Fruit fly (Drosophila melanogaster) whole organism, embryonic: ENCODE results near the gene Ada1-2.

Experiments used
- ATbp ChIP-seq: fragments of 200-800 bp; sonication (Bioruptor generic); optimal IDR thresholded peaks from 2 replicates; lab custom pipeline; 2017; ENCODE audit warnings: missing biosample characterization, mild to moderate bottlenecking, missing genetic modification characterization, missing genetic modification reagents
- Antp ChIP-seq: fragments of 200-800 bp; sonication (Bioruptor generic); optimal IDR thresholded peaks from 3 replicates; lab custom pipeline; 2016; ENCODE audit warnings: missing biosample characterization, missing genetic modification characterization
- Atf-2 ChIP-seq: fragments of 200-800 bp; sonication (Bioruptor generic); optimal IDR thresholded peaks from 2 replicates; lab custom pipeline; 2016; ENCODE audit warnings: missing biosample characterization, missing genetic modification characterization
- Atf3 ChIP-seq: fragments of 200-800 bp; sonication (Bioruptor generic); optimal IDR thresholded peaks from 3 replicates; lab custom pipeline; 2016; ENCODE audit warnings: missing biosample characterization, missing genetic modification characterization
- Bgb ChIP-seq: fragments of 200-800 bp; sonication (Bioruptor generic); IDR thresholded peaks from 2 replicates; pipeline ENCODE4 v1.3.6; 2022; ENCODE audit warnings: missing biosample characterization, missing genetic modification characterization; ENCODE audit not compliant: partially characterized antibody
- Bteb2 ChIP-seq: fragments of 200-800 bp; sonication (Bioruptor generic); optimal IDR thresholded peaks from 2 replicates; lab custom pipeline; 2016; ENCODE audit warnings: missing biosample characterization, missing genetic modification characterization
- CG10267 ChIP-seq: fragments of 200-800 bp; sonication (Bioruptor generic); optimal IDR thresholded peaks from 2 replicates; lab custom pipeline; 2018; ENCODE audit warnings: missing biosample characterization, mild to moderate bottlenecking, missing genetic modification characterization, moderate library complexity
- CG10543 ChIP-seq: fragments of 200-800 bp; sonication (Bioruptor generic); optimal IDR thresholded peaks from 3 replicates; lab custom pipeline; 2017; ENCODE audit warnings: missing biosample characterization, mild to moderate bottlenecking, missing genetic modification characterization, moderate library complexity
- CG12391 ChIP-seq: fragments of 200-800 bp; sonication (Bioruptor generic); optimal IDR thresholded peaks from 3 replicates; lab custom pipeline; 2018; ENCODE audit warnings: missing biosample characterization, mild to moderate bottlenecking, missing genetic modification characterization, moderate library complexity
- CG12744 ChIP-seq: fragments of 200-800 bp; sonication (Bioruptor generic); optimal IDR thresholded peaks from 2 replicates; lab custom pipeline; 2016; ENCODE audit warnings: missing biosample characterization, missing genetic modification characterization
- CG14965 ChIP-seq: fragments of 200-800 bp; sonication (Bioruptor generic); optimal IDR thresholded peaks from 2 replicates; lab custom pipeline; 2016; ENCODE audit warnings: missing biosample characterization, missing genetic modification characterization, borderline replicate concordance
- CG15514 ChIP-seq: fragments of 200-800 bp; sonication (Bioruptor generic); optimal IDR thresholded peaks from 3 replicates; lab custom pipeline; 2017; ENCODE audit warnings: missing biosample characterization, missing genetic modification characterization, mild to moderate bottlenecking, moderate library complexity, missing genetic modification reagents
- CG18011 ChIP-seq: fragments of 200-800 bp; sonication (Bioruptor generic); optimal IDR thresholded peaks from 2 replicates; lab custom pipeline; 2017; ENCODE audit warnings: missing biosample characterization, missing genetic modification characterization, mild to moderate bottlenecking, moderate library complexity, missing genotype
- CG18619 ChIP-seq: fragments of 200-800 bp; sonication (Bioruptor generic); optimal IDR thresholded peaks from 3 replicates; lab custom pipeline; 2017; ENCODE audit warnings: missing biosample characterization, mild to moderate bottlenecking, missing genetic modification characterization
- CG31365 ChIP-seq: fragments of 200-800 bp; sonication (Bioruptor generic); optimal IDR thresholded peaks from 2 replicates; lab custom pipeline; 2018; ENCODE audit warnings: missing biosample characterization, mild to moderate bottlenecking, missing genetic modification characterization
- CG3281 ChIP-seq: fragments of 200-800 bp; sonication (Bioruptor generic); optimal IDR thresholded peaks from 3 replicates; lab custom pipeline; 2017; ENCODE audit warnings: missing biosample characterization, mild to moderate bottlenecking, missing genetic modification characterization
- CG4360 ChIP-seq: fragments of 200-800 bp; sonication (Bioruptor generic); IDR thresholded peaks from 2 replicates; pipeline ENCODE4 v1.3.6; 2022; ENCODE audit warnings: missing biosample characterization, missing genetic modification characterization
- CG7372 ChIP-seq: fragments of 200-800 bp; sonication (Bioruptor generic); IDR thresholded peaks from 2 replicates; pipeline ENCODE4 v1.3.6; 2022; ENCODE audit warnings: missing biosample characterization, missing genetic modification characterization
- CG8944 ChIP-seq: fragments of 200-800 bp; sonication (Bioruptor generic); optimal IDR thresholded peaks from 3 replicates; lab custom pipeline; 2016; ENCODE audit warnings: missing biosample characterization, missing genetic modification characterization
- E2f2 ChIP-seq: fragments of 200-800 bp; sonication (Bioruptor generic); IDR thresholded peaks from 2 replicates; pipeline ENCODE4 v1.3.6; 2022; ENCODE audit warnings: missing biosample characterization, missing genetic modification characterization
- Fer2 ChIP-seq: fragments of 200-800 bp; sonication (Bioruptor generic); optimal IDR thresholded peaks from 2 replicates; lab custom pipeline; 2018; ENCODE audit warnings: missing biosample characterization, mild to moderate bottlenecking, missing genetic modification characterization, moderate library complexity
- HLH54F ChIP-seq: fragments of 200-800 bp; sonication (Bioruptor generic); optimal IDR thresholded peaks from 3 replicates; lab custom pipeline; 2016; ENCODE audit warnings: missing biosample characterization, missing genetic modification characterization
- HLHmδ ChIP-seq: fragments of 200-800 bp; sonication (Bioruptor generic); optimal IDR thresholded peaks from 2 replicates; lab custom pipeline; 2018; ENCODE audit warnings: missing biosample characterization, mild to moderate bottlenecking, missing genetic modification characterization, moderate library complexity
- Kr ChIP-seq: fragments of 200-800 bp; sonication (Bioruptor generic); optimal IDR thresholded peaks from 2 replicates; lab custom pipeline; 2017; ENCODE audit warnings: missing biosample characterization, mild to moderate bottlenecking, missing genetic modification characterization
- Oli ChIP-seq: fragments of 200-800 bp; sonication (Bioruptor generic); optimal IDR thresholded peaks from 2 replicates; lab custom pipeline; 2018; ENCODE audit warnings: missing biosample characterization, mild to moderate bottlenecking, missing genetic modification characterization, moderate library complexity
- abd-A ChIP-seq: fragments of 200-800 bp; sonication (Bioruptor generic); optimal IDR thresholded peaks from 3 replicates; lab custom pipeline; 2019; ENCODE audit warnings: missing biosample characterization, mild to moderate bottlenecking, missing genetic modification characterization, moderate library complexity
- ac ChIP-seq: fragments of 200-800 bp; sonication (Bioruptor generic); optimal IDR thresholded peaks from 3 replicates; lab custom pipeline; 2017; ENCODE audit warnings: missing biosample characterization, mild to moderate bottlenecking, missing genetic modification characterization
- ase ChIP-seq: fragments of 200-800 bp; sonication (Bioruptor generic); IDR thresholded peaks from 3 replicates; pipeline ENCODE4 v1.3.6; 2022; ENCODE audit warnings: missing biosample characterization, missing genetic modification characterization
- bab2 ChIP-seq: fragments of 200-800 bp; sonication (Bioruptor generic); optimal IDR thresholded peaks from 2 replicates; lab custom pipeline; 2016; ENCODE audit warnings: missing biosample characterization, missing genetic modification characterization
- cas ChIP-seq: fragments of 200-800 bp; sonication (Bioruptor generic); IDR thresholded peaks from 2 replicates; pipeline ENCODE4 v1.3.6; 2022; ENCODE audit warnings: missing biosample characterization, missing genetic modification characterization
- cato ChIP-seq: fragments of 200-800 bp; sonication (Bioruptor generic); optimal IDR thresholded peaks from 2 replicates; lab custom pipeline; 2016; ENCODE audit warnings: missing biosample characterization, missing genetic modification characterization, borderline replicate concordance
- dpn ChIP-seq, 2 experiments: fragments of 200-800 bp; sonication (Bioruptor generic); optimal IDR thresholded peaks; 3 replicates each; lab custom pipeline; 2016; ENCODE audit warnings: missing biosample characterization in 2 of 2, missing genetic modification characterization in 2 of 2
- fru ChIP-seq: fragments of >200 bp; optimal IDR thresholded peaks from 2 replicates; lab custom pipeline; 2017
- fu2 ChIP-seq: fragments of 200-800 bp; sonication (Bioruptor generic); optimal IDR thresholded peaks from 2 replicates; lab custom pipeline; 2016; ENCODE audit warnings: missing biosample characterization, missing genetic modification characterization
- grn ChIP-seq: fragments of 200-800 bp; sonication (Bioruptor generic); optimal IDR thresholded peaks from 3 replicates; lab custom pipeline; 2017; ENCODE audit warnings: missing biosample characterization, missing genetic modification characterization
- gsb ChIP-seq: fragments of 200-800 bp; sonication (Bioruptor generic); IDR thresholded peaks from 2 replicates; pipeline ENCODE4 v1.3.6; 2022; ENCODE audit warnings: missing biosample characterization, missing genetic modification characterization
- h ChIP-seq: fragments of >200 bp; optimal IDR thresholded peaks from 2 replicates; lab custom pipeline; 2017
- her ChIP-seq: fragments of 200-800 bp; sonication (Bioruptor generic); optimal IDR thresholded peaks from 2 replicates; lab custom pipeline; 2016; ENCODE audit warnings: missing biosample characterization, missing genetic modification characterization
- jumu ChIP-seq: fragments of 200-800 bp; sonication (Bioruptor generic); optimal IDR thresholded peaks from 3 replicates; lab custom pipeline; 2016; ENCODE audit warnings: missing biosample characterization, missing genetic modification characterization
- kah ChIP-seq: fragments of 200-800 bp; sonication (Bioruptor generic); optimal IDR thresholded peaks from 2 replicates; lab custom pipeline; 2018; ENCODE audit warnings: missing biosample characterization, mild to moderate bottlenecking, missing genetic modification characterization
- ken ChIP-seq: fragments of 200-800 bp; sonication (Bioruptor generic); IDR thresholded peaks from 3 replicates; pipeline ENCODE4 v1.3.6; 2022; ENCODE audit warnings: missing biosample characterization, missing genetic modification characterization
- kni ChIP-seq: fragments of 200-800 bp; sonication (Bioruptor generic); optimal IDR thresholded peaks from 3 replicates; lab custom pipeline; 2017; ENCODE audit warnings: mild to moderate bottlenecking, missing biosample characterization, missing genetic modification reagents, missing genetic modification characterization
- mirr ChIP-seq: fragments of 200-800 bp; sonication (Bioruptor generic); optimal IDR thresholded peaks from 3 replicates; lab custom pipeline; 2018; ENCODE audit warnings: missing biosample characterization, mild to moderate bottlenecking, missing genetic modification characterization
- pzg ChIP-seq: fragments of 200-800 bp; sonication (Bioruptor generic); optimal IDR thresholded peaks from 3 replicates; lab custom pipeline; 2018; ENCODE audit warnings: missing biosample characterization, mild to moderate bottlenecking, missing genetic modification characterization, moderate library complexity
- salm ChIP-seq: fragments of 200-800 bp; sonication (Bioruptor generic); optimal IDR thresholded peaks from 2 replicates; lab custom pipeline; 2018; ENCODE audit warnings: missing biosample characterization, mild to moderate bottlenecking, missing genetic modification characterization
- slou ChIP-seq: fragments of 200-800 bp; sonication (Bioruptor generic); optimal IDR thresholded peaks from 3 replicates; lab custom pipeline; 2016; ENCODE audit warnings: missing biosample characterization, missing genetic modification characterization
- unc-4 ChIP-seq: fragments of 200-800 bp; sonication (Bioruptor generic); IDR thresholded peaks from 2 replicates; pipeline ENCODE4 v1.3.6; 2022; ENCODE audit warnings: missing biosample characterization, missing genetic modification characterization; ENCODE audit not compliant: partially characterized antibody
- vfl ChIP-seq: fragments of 200-800 bp; sonication (Bioruptor generic); optimal IDR thresholded peaks from 2 replicates; lab custom pipeline; 2016; ENCODE audit warnings: missing biosample characterization, missing genetic modification characterization
- zf30C ChIP-seq: fragments of 200-800 bp; sonication (Bioruptor generic); optimal IDR thresholded peaks from 3 replicates; lab custom pipeline; 2018; ENCODE audit warnings: missing biosample characterization, mild to moderate bottlenecking, missing genetic modification characterization

The Ada1-2 gene

DNA sequence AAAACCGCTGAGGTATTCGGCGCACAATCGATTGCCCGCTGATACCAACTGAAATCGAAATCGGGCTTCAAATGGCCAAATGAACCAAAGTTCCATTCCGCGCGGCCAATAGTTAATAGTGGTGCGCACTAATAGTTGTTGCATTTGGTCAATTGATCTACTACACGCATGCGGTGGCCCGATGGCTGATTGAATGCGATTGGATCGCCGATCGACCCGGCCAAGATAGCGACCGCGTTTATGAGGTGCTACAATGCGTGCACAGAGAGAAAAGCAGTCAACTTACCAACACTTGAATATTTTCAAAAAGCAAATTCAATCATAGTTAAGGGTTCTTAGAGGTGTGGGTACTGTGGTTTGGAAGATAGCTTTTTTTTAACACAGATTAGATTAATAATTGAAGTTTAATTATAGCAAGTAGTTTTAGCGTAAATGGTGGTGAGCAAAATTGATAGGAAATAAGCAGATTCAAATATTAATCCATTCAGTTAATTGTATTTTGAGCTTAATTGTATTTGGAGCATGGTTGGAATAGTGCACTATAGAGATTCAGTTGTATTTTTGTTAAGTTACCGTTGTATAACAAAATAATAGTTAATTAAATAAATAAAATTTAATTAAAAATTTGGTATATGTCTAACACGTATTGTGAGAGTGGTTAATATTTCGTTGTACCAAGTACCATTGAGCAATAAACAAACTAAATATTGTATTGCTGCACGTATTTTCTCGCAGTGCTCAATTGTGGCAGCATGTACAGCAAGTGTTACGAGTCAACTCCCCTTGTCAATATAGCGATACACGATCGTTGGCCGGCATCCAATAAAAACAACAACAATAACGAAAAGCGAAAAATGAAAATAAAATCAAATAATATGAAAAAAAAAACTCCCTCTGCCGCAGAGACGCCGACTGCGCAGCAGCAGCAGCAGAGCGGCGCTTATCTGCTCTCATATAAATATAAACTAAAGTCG, 34.0 kb downstream of the Ada1-2 start (continued):
- peak; percentile 66 for TF ChIP-seq CG3281 (GFP tag; lab: Kevin White, UChicago)
- TF ChIP-seq HLH54F (GFP tag; lab: Kevin White, UChicago): peak; percentile 18
- peak; percentile 11 for TF ChIP-seq fu2 (GFP tag; lab: Kevin White, UChicago)
- peak; percentile 55; the same call in 2 of the 3 replicates for TF ChIP-seq ken (GFP tag; lab: Robert Waterston, UW)
- no peak for TF ChIP-seq Antp
- peak; percentile 29 for TF ChIP-seq cato
- TF ChIP-seq CG7372 (GFP tag; lab: Robert Waterston, UW): no peak
- TF ChIP-seq kah (GFP tag; lab: Kevin White, UChicago): peak; percentile 20
- TF ChIP-seq pzg: peak; percentile 3
- no peak for TF ChIP-seq salm (tag; lab: Kevin White, UChicago)
- no peak for TF ChIP-seq her
- TF ChIP-seq abd-A: no peak
- no peak for TF ChIP-seq CG31365 (tag; lab: Kevin White, UChicago)
- peak; percentile 36 for TF ChIP-seq E2f2 (GFP tag; lab: Robert Waterston, UW)
- TF ChIP-seq Atf-2 (GFP tag; lab: Kevin White, UChicago): no peak
- no peak for TF ChIP-seq slou (GFP tag; lab: Kevin White, UChicago)
- peak; percentile 95 for TF ChIP-seq CG15514 (GFP tag; lab: Kevin White, UChicago)
- peak; percentile 62 for TF ChIP-seq CG4360 (GFP tag; lab: Robert Waterston, UW)
- TF ChIP-seq Bteb2 (GFP tag; lab: Kevin White, UChicago): peak; percentile 10
- TF ChIP-seq CG8944 (GFP tag; lab: Kevin White, UChicago): peak; percentile 37
- TF ChIP-seq grn: peak; percentile 95
- TF ChIP-seq gsb (GFP tag; lab: Robert Waterston, UW): no peak
- no peak for TF ChIP-seq cas (GFP tag; lab: Robert Waterston, UW)
- peak; percentile 5 for TF ChIP-seq jumu (GFP tag; lab: Kevin White, UChicago)
- no peak for TF ChIP-seq CG18011 (GFP tag; lab: Kevin White, UChicago)
- peak; percentile 68 for TF ChIP-seq kni (GFP tag; lab: Kevin White, UChicago)
- TF ChIP-seq fru (lab: Kevin White, UChicago): no peak
- TF ChIP-seq Fer2 (tag; lab: Kevin White, UChicago): no peak
- TF ChIP-seq zf30C (GFP tag; lab: Kevin White, UChicago): peak; percentile 41
- peak; percentile 29; the same call in 1 of the 3 replicates for TF ChIP-seq ase
- no peak for TF ChIP-seq Kr
- TF ChIP-seq Atf3 (GFP tag; lab: Kevin White, UChicago): peak; percentile 5
- no peak; the same call in 1 of the 2 replicates for TF ChIP-seq unc-4 (GFP tag; lab: Robert Waterston, UW)
- no peak for TF ChIP-seq vfl (GFP tag; lab: Kevin White, UChicago)
- 0 out of 2 replicates have a peak, but pooled peaks have one; percentile 35 for TF ChIP-seq Bgb
- peak; percentile 69 for TF ChIP-seq CG12391 (tag; lab: Kevin White, UChicago)
- peak in 1 of 2 experiments; percentile 40 for TF ChIP-seq dpn (GFP tag; optimal IDR thresholded peaks at IDR 0.05; lab: Kevin White, UChicago)
- TF ChIP-seq CG18619 (GFP tag; lab: Kevin White, UChicago): peak; percentile 79
- peak; percentile 27 for TF ChIP-seq bab2 (GFP tag; lab: Kevin White, UChicago)
- peak; percentile 83 for TF ChIP-seq Oli (tag; lab: Kevin White, UChicago)
- TF ChIP-seq HLHmδ (GFP tag; lab: Kevin White, UChicago): no peak
- no peak for TF ChIP-seq ac (GFP tag; lab: Kevin White, UChicago)
- TF ChIP-seq h (lab: Kevin White, UChicago): no peak
- peak; percentile 27 for TF ChIP-seq CG10267 (tag; lab: Kevin White, UChicago)
- peak; percentile 3 for TF ChIP-seq CG10543
- TF ChIP-seq CG14965 (GFP tag; lab: Kevin White, UChicago): no peak
- TF ChIP-seq CG12744 (GFP tag; lab: Kevin White, UChicago): no peak
- peak; percentile 10 for TF ChIP-seq mirr (GFP tag; lab: Kevin White, UChicago)
- TF ChIP-seq ATbp (GFP tag; lab: Kevin White, UChicago): peak; percentile 41
